Worm (Caenorhabditis elegans): Measurements from ENCODE around the gene irld-20.

DNA sequence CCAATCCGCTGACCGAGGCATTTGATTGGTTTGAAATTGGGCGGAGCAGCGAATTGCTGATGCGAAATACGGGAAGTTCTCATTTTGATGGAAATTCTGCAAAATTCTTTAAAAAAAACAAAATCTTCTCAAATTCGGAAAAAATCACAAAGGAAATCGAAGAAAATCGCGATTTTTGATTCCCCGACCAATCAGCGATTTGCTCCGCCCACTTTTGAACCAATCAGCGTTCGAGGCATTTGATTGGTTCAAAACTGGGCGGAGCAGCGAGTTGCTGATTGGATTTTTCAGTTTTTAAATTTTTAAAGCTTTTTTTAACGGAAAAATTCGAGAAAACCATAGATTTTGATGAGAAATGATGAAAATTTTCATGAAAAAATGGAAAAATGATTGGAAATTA, 10.6 kb upstream of the irld-20 start:
- TF ChIP-seq lin-39 (tag; optimal IDR thresholded peaks at IDR 0.05) (no peak), nhr-25 (tag; optimal IDR thresholded peaks at IDR 0.05) (no peak), unc-62 (GFP tag; optimal IDR thresholded peaks at IDR 0.05) (no peak), fos-1 (tag; optimal IDR thresholded peaks at IDR 0.05) (no peak), ztf-11 (tag; optimal IDR thresholded peaks at IDR 0.05) (no peak)

Data from whole organism, L3 larva.